Worm (Caenorhabditis elegans): ENCODE measurements around the gene C18G1.1.
A peak's percentile ranks its signal among the peaks of the same experiment; 100 is the strongest.

C18G1.1 gene

ce11 chrV:4794308-4794707 lies 16.5 kb downstream of the C18G1.1 start, which contains the start of gene R02F11.2:
Gene R02F11.2 (plus strand): TSS chrV:4794599.
- TF ChIP-seq F16B12.6 (tag; optimal IDR thresholded peaks at IDR 0.05) (no peak), nhr-71 (tag; optimal IDR thresholded peaks at IDR 0.05) (peak; percentile 85), hlh-4 (tag; optimal IDR thresholded peaks at IDR 0.05) (peak; percentile 92), zag-1 (tag; optimal IDR thresholded peaks at IDR 0.05) (no peak), snu-23 (GFP tag; optimal IDR thresholded peaks at IDR 0.05) (no peak), ztf-4 (tag; optimal IDR thresholded peaks at IDR 0.05) (peak; percentile 49), swsn-7 (tag; optimal IDR thresholded peaks at IDR 0.05) (peak; percentile 28), sox-4 (tag; optimal IDR thresholded peaks at IDR 0.05) (peak; percentile 52), nhr-20 (tag; optimal IDR thresholded peaks at IDR 0.05) (peak; percentile 17), ets-5 (GFP tag; IDR thresholded peaks at IDR 0.05) (no peak), nhr-47 (tag; optimal IDR thresholded peaks at IDR 0.05) (peak; percentile 74), nhr-12 (tag; optimal IDR thresholded peaks at IDR 0.05) (no peak), fkh-8 (tag; optimal IDR thresholded peaks at IDR 0.05) (peak; percentile 96), pax-3 (tag; optimal IDR thresholded peaks at IDR 0.05) (peak; percentile 51), nhr-11 (tag; optimal IDR thresholded peaks at IDR 0.05) (peak; percentile 7), zip-4 (GFP tag; optimal IDR thresholded peaks at IDR 0.05) (no peak)

- TF ChIP-seq swsn-7 (tag; optimal IDR thresholded peaks at IDR 0.05), result no peak
- no peak for TF ChIP-seq ceh-82 (tag; optimal IDR thresholded peaks at IDR 0.05)
- TF ChIP-seq dpl-1 (GFP tag; optimal IDR thresholded peaks at IDR 0.05), result no peak
- no peak for TF ChIP-seq lin-14 (GFP tag; optimal IDR thresholded peaks at IDR 0.05)
- no peak for TF ChIP-seq unc-62 (GFP tag; optimal IDR thresholded peaks at IDR 0.05)
- TF ChIP-seq nhr-90 (tag; optimal IDR thresholded peaks at IDR 0.05; ENCODE audit: poor library complexity), result no peak
- no peak for TF ChIP-seq alr-1 (tag; optimal IDR thresholded peaks at IDR 0.05; ENCODE audit: borderline replicate concordance)
- TF ChIP-seq ets-5 (GFP tag; IDR thresholded peaks at IDR 0.05), result no peak
- no peak for TF ChIP-seq F16B12.6 (tag; optimal IDR thresholded peaks at IDR 0.05)
- no peak for TF ChIP-seq zag-1 (tag; optimal IDR thresholded peaks at IDR 0.05)
Measured at ce11 chrV:4800794-4801193, 23.0 kb downstream of the C18G1.1 start, which contains the start of gene R02F11.1. Gene R02F11.1 (plus strand): TSS chrV:4801094.

ce11 chrV:4801943-4802342 lies 24.2 kb downstream of the C18G1.1 start:
- TF ChIP-seq efl-1 (optimal IDR thresholded peaks at IDR 0.05) (no peak), efl-1 (GFP tag; optimal IDR thresholded peaks at IDR 0.05 in 1 of 2) (peak in 1 of 2 experiments; percentile 87), dsc-1 (tag; optimal IDR thresholded peaks at IDR 0.05) (no peak), ceh-8 (GFP tag; optimal IDR thresholded peaks at IDR 0.05) (no peak)

- no peak for TF ChIP-seq lin-14 (GFP tag; optimal IDR thresholded peaks at IDR 0.05)
- TF ChIP-seq efl-1 (optimal IDR thresholded peaks at IDR 0.05), result no peak
- TF ChIP-seq efl-1 (GFP tag; optimal IDR thresholded peaks at IDR 0.05 in 1 of 2), result peak in 1 of 2 experiments; percentile 23
- no peak for TF ChIP-seq ceh-88 (GFP tag; IDR thresholded peaks at IDR 0.05)
Measured at ce11 chrV:4805847-4806246, 28.1 kb downstream of the C18G1.1 start, which contains the start of gene R02F11.3. Gene R02F11.3 (minus strand): TSS chrV:4805947.

ce11 chrV:4806859-4807258 lies 29.1 kb downstream of the C18G1.1 start:
- TF ChIP-seq skn-1 (tag; optimal IDR thresholded peaks at IDR 0.05), result no peak
- TF ChIP-seq vab-15 (tag; optimal IDR thresholded peaks at IDR 0.05), result no peak
- no peak for TF ChIP-seq Y116A8C.19 (tag; optimal IDR thresholded peaks at IDR 0.05; ENCODE audit: borderline replicate concordance)
- TF ChIP-seq C34B4.2 (tag; optimal IDR thresholded peaks at IDR 0.05), result no peak
- no peak for TF ChIP-seq unc-130 (tag; optimal IDR thresholded peaks at IDR 0.05)
- peak; percentile 42 for TF ChIP-seq snu-23 (GFP tag; optimal IDR thresholded peaks at IDR 0.05)
- no peak for TF ChIP-seq ceh-88 (GFP tag; IDR thresholded peaks at IDR 0.05)
- no peak for TF ChIP-seq lin-39 (tag; optimal IDR thresholded peaks at IDR 0.05)
- TF ChIP-seq fkh-4 (tag; optimal IDR thresholded peaks at IDR 0.05; ENCODE audit: borderline replicate concordance), result no peak
- TF ChIP-seq lin-14 (GFP tag; optimal IDR thresholded peaks at IDR 0.05), result peak; percentile 46
- TF ChIP-seq ets-5 (GFP tag; IDR thresholded peaks at IDR 0.05), result no peak
- no peak for TF ChIP-seq ceh-82 (tag; optimal IDR thresholded peaks at IDR 0.05)
- no peak for TF ChIP-seq snpc-4 (tag; optimal IDR thresholded peaks at IDR 0.05)
- peak; percentile 29 for TF ChIP-seq fkh-8 (tag; optimal IDR thresholded peaks at IDR 0.05)
- TF ChIP-seq nhr-19 (GFP tag; conservative IDR thresholded peaks at IDR 0.05), result no peak
- no peak for TF ChIP-seq nhr-237 (tag; optimal IDR thresholded peaks at IDR 0.05)
- peak; percentile 41 for TF ChIP-seq nhr-71 (tag; optimal IDR thresholded peaks at IDR 0.05)
- TF ChIP-seq nhr-90 (tag; optimal IDR thresholded peaks at IDR 0.05; ENCODE audit: poor library complexity), result no peak
- peak; percentile 23 for TF ChIP-seq nhr-20 (tag; optimal IDR thresholded peaks at IDR 0.05)
- no peak for TF ChIP-seq elt-2 (tag; optimal IDR thresholded peaks at IDR 0.05)
- no peak for TF ChIP-seq C04F5.9 (tag; optimal IDR thresholded peaks at IDR 0.05)
- no peak for TF ChIP-seq efl-1 (optimal IDR thresholded peaks at IDR 0.05)
- TF ChIP-seq efl-1 (GFP tag; optimal IDR thresholded peaks at IDR 0.05 in 1 of 2), result peak in 1 of 2 experiments; percentile 73
- TF ChIP-seq sox-4 (tag; optimal IDR thresholded peaks at IDR 0.05), result no peak
- TF ChIP-seq lir-3 (tag; optimal IDR thresholded peaks at IDR 0.05; ENCODE audit: poor library complexity), result no peak
- no peak for TF ChIP-seq unc-62 (GFP tag; optimal IDR thresholded peaks at IDR 0.05)
- peak; percentile 77 for TF ChIP-seq nhr-85 (tag)
- no peak for TF ChIP-seq zag-1 (tag; optimal IDR thresholded peaks at IDR 0.05)
- TF ChIP-seq blmp-1 (tag; optimal IDR thresholded peaks at IDR 0.05), result peak; percentile 71
